Fruit fly (Drosophila melanogaster) whole organism, pupa: ENCODE data around the gene Ctr1B.

ENCODE experiments used
- CG10348 ChIP-seq: fragments of 200-800 bp; sonication (Bioruptor generic); IDR thresholded peaks from 2 replicates; pipeline ENCODE4 v1.3.6; 2022; ENCODE audit warnings: missing biosample characterization, missing genetic modification characterization
- CG12605 ChIP-seq: fragments of 200-800 bp; sonication (Bioruptor generic); IDR thresholded peaks from 2 replicates; pipeline ENCODE4 v1.3.6; 2022; ENCODE audit warnings: missing biosample characterization, missing genetic modification characterization
- CG14655 ChIP-seq: fragments of 200-800 bp; sonication (Bioruptor generic); optimal IDR thresholded peaks from 3 replicates; lab custom pipeline; 2017; ENCODE audit warnings: mild to moderate bottlenecking, missing biosample characterization, missing genetic modification reagents, missing genetic modification characterization
- CG17806 ChIP-seq: fragments of 200-800 bp; sonication (Bioruptor generic); optimal IDR thresholded peaks from 2 replicates; lab custom pipeline; 2018; ENCODE audit warnings: missing biosample characterization, mild to moderate bottlenecking, missing genetic modification characterization, moderate library complexity
- CG4496 ChIP-seq: fragments of 200-800 bp; sonication (Bioruptor generic); IDR thresholded peaks from 3 replicates; pipeline ENCODE4 v1.3.6; 2022; ENCODE audit warnings: missing biosample characterization, missing genetic modification characterization
- CG9948 ChIP-seq: fragments of 200-800 bp; sonication (Bioruptor generic); optimal IDR thresholded peaks from 2 replicates; lab custom pipeline; 2018; ENCODE audit warnings: missing biosample characterization, mild to moderate bottlenecking, missing genetic modification characterization, moderate library complexity
- D1 ChIP-seq: fragments of 200-800 bp; sonication (Bioruptor generic); optimal IDR thresholded peaks from 2 replicates; lab custom pipeline; 2018; ENCODE audit warnings: missing biosample characterization, mild to moderate bottlenecking, missing genetic modification characterization, moderate library complexity
- EcR ChIP-seq: fragments of 200-800 bp; sonication (Bioruptor generic); optimal IDR thresholded peaks from 3 replicates; lab custom pipeline; 2019; ENCODE audit warnings: missing biosample characterization, missing genetic modification characterization, mild to moderate bottlenecking, moderate library complexity, missing genetic modification reagents
- Pif1A ChIP-seq: fragments of 200-800 bp; sonication (Bioruptor generic); optimal IDR thresholded peaks from 3 replicates; lab custom pipeline; 2016; ENCODE audit warnings: missing biosample characterization, missing genetic modification characterization
- fd96Ca ChIP-seq: fragments of 200-800 bp; sonication (Bioruptor generic); IDR thresholded peaks from 3 replicates; pipeline ENCODE4 v1.3.6; 2022; ENCODE audit warnings: missing biosample characterization, missing genetic modification characterization
- gl ChIP-seq: fragments of 200-800 bp; sonication (Bioruptor generic); optimal IDR thresholded peaks from 2 replicates; lab custom pipeline; 2018; ENCODE audit warnings: missing biosample characterization, mild to moderate bottlenecking, missing genetic modification characterization
- rn ChIP-seq: fragments of 200-800 bp; sonication (Bioruptor generic); IDR thresholded peaks from 2 replicates; pipeline ENCODE4 v1.3.6; 2022; ENCODE audit warnings: missing biosample characterization, missing genetic modification characterization

dm6 chr3R:8344174-8344573, 26.8 kb downstream of the Ctr1B start, which contains the start of gene DppIII:
- no peak for TF ChIP-seq CG9948
- no peak for TF ChIP-seq EcR (GFP tag; lab: Kevin White, UChicago)
- TF ChIP-seq CG14655 (GFP tag; lab: Kevin White, UChicago), result no peak
- TF ChIP-seq fd96Ca (GFP tag; lab: Robert Waterston, UW), result no peak
- no peak for TF ChIP-seq Pif1A (GFP tag; lab: Kevin White, UChicago)
- TF ChIP-seq CG12605 (GFP tag; lab: Robert Waterston, UW), result no peak
- TF ChIP-seq rn (GFP tag; lab: Robert Waterston, UW), result no peak
- TF ChIP-seq D1 (tag; lab: Kevin White, UChicago), result no peak
- no peak for TF ChIP-seq CG10348 (GFP tag; lab: Robert Waterston, UW)
- TF ChIP-seq CG4496 (GFP tag; lab: Robert Waterston, UW), result no peak
- TF ChIP-seq CG17806 (tag; lab: Kevin White, UChicago), result no peak
- no peak for TF ChIP-seq gl (tag; lab: Kevin White, UChicago)
